Worm (Caenorhabditis elegans): ENCODE data around the gene T11F9.1.

T11F9.1 gene

ce11 chrV:11504853-11505397 lies 45.6 kb downstream of the T11F9.1 start, which contains the start of the genes C55A6.1 and C55A6.10 (continued):
- peak; percentile 86 for TF ChIP-seq nhr-71 (tag; optimal IDR thresholded peaks at IDR 0.05)
- peak; percentile 68 for TF ChIP-seq nhr-19 (GFP tag; conservative IDR thresholded peaks at IDR 0.05)
- peak; percentile 17 for TF ChIP-seq sox-4 (tag; optimal IDR thresholded peaks at IDR 0.05)
- peak; percentile 52 for TF ChIP-seq blmp-1 (tag; optimal IDR thresholded peaks at IDR 0.05)
- TF ChIP-seq fkh-10 (GFP tag; optimal IDR thresholded peaks at IDR 0.05), result peak; percentile 60
- peak; percentile 56 to 73 for TF ChIP-seq lsy-2 (tag; optimal IDR thresholded peaks at IDR 0.05)
- TF ChIP-seq unc-86 (tag; optimal IDR thresholded peaks at IDR 0.05), result peak; percentile 76
- TF ChIP-seq mep-1 (tag; optimal IDR thresholded peaks at IDR 0.05), result peak; percentile 74
- peak; percentile 60 to 69 for TF ChIP-seq efl-1 (optimal IDR thresholded peaks at IDR 0.05)
- peak; percentile 61 to 94 for TF ChIP-seq efl-1 (GFP tag; optimal IDR thresholded peaks at IDR 0.05 in 1 of 2)
- peak; percentile 17 for TF ChIP-seq snpc-4 (tag; optimal IDR thresholded peaks at IDR 0.05)
- peak; percentile 14 for TF ChIP-seq elt-2 (tag; optimal IDR thresholded peaks at IDR 0.05)
- peak; percentile 37 for TF ChIP-seq nhr-77 (tag; optimal IDR thresholded peaks at IDR 0.05)
- TF ChIP-seq lin-14 (GFP tag; optimal IDR thresholded peaks at IDR 0.05), result peak; percentile 76
- peak; percentile 79 for TF ChIP-seq nhr-90 (tag; optimal IDR thresholded peaks at IDR 0.05; ENCODE audit: poor library complexity)
- peak; percentile 84 for TF ChIP-seq nhr-85 (tag)
- peak; percentile 35 to 67 (median 50) for TF ChIP-seq dpl-1 (GFP tag; optimal IDR thresholded peaks at IDR 0.05)
- peak; percentile 59 for TF ChIP-seq isw-1 (GFP tag; IDR thresholded peaks at IDR 0.05)
- peak; percentile 62 for TF ChIP-seq C16A3.4 (tag; optimal IDR thresholded peaks at IDR 0.05)
- peak; percentile 93 for TF ChIP-seq F16B12.6 (tag; optimal IDR thresholded peaks at IDR 0.05)

ce11 chrV:11506347-11506746 lies 47.0 kb downstream of the T11F9.1 start:
- TF ChIP-seq grh-1 (GFP tag; IDR thresholded peaks at IDR 0.05) (no peak), C04F5.9 (tag; optimal IDR thresholded peaks at IDR 0.05) (no peak), irx-1 (tag; optimal IDR thresholded peaks at IDR 0.05) (no peak), unc-62 (GFP tag; optimal IDR thresholded peaks at IDR 0.05) (no peak), unc-130 (tag; optimal IDR thresholded peaks at IDR 0.05) (peak; percentile 27), jun-1 (tag; optimal IDR thresholded peaks at IDR 0.05) (no peak), snpc-4 (tag; optimal IDR thresholded peaks at IDR 0.05) (no peak), lin-39 (tag; optimal IDR thresholded peaks at IDR 0.05) (no peak), ets-5 (GFP tag; IDR thresholded peaks at IDR 0.05) (no peak), C16A3.4 (tag; optimal IDR thresholded peaks at IDR 0.05) (no peak), nhr-237 (tag; optimal IDR thresholded peaks at IDR 0.05) (no peak), egl-13 (tag; optimal IDR thresholded peaks at IDR 0.05) (no peak), lsy-2 (tag; optimal IDR thresholded peaks at IDR 0.05) (peak; percentile 30 to 56), dsc-1 (tag; optimal IDR thresholded peaks at IDR 0.05) (peak; percentile 98), nhr-11 (tag; optimal IDR thresholded peaks at IDR 0.05) (no peak), lin-14 (GFP tag; optimal IDR thresholded peaks at IDR 0.05) (peak; percentile 88), efl-1 (optimal IDR thresholded peaks at IDR 0.05) (peak in 1 of 2 experiments; percentile 18), efl-1 (GFP tag; optimal IDR thresholded peaks at IDR 0.05 in 1 of 2) (no peak), isw-1 (GFP tag; IDR thresholded peaks at IDR 0.05) (no peak), nhr-90 (tag; optimal IDR thresholded peaks at IDR 0.05; ENCODE audit: poor library complexity) (no peak), aha-1 (tag; optimal IDR thresholded peaks at IDR 0.05) (no peak), unc-98 (GFP tag; IDR thresholded peaks at IDR 0.05) (no peak), mep-1 (tag; optimal IDR thresholded peaks at IDR 0.05) (peak; percentile 43), mdl-1 (tag; optimal IDR thresholded peaks at IDR 0.05) (no peak), fkh-10 (GFP tag; optimal IDR thresholded peaks at IDR 0.05) (no peak), xbp-1 (tag; optimal IDR thresholded peaks at IDR 0.05) (no peak), Y116A8C.19 (tag; optimal IDR thresholded peaks at IDR 0.05; ENCODE audit: borderline replicate concordance) (no peak), snu-23 (GFP tag; optimal IDR thresholded peaks at IDR 0.05) (peak; percentile 40), zip-4 (GFP tag; optimal IDR thresholded peaks at IDR 0.05) (no peak), fos-1 (tag; optimal IDR thresholded peaks at IDR 0.05) (no peak), fkh-4 (tag; optimal IDR thresholded peaks at IDR 0.05; ENCODE audit: borderline replicate concordance) (peak; percentile 85), ceh-63 (GFP tag; optimal IDR thresholded peaks at IDR 0.05) (no peak), nhr-19 (GFP tag; conservative IDR thresholded peaks at IDR 0.05) (peak; percentile 48), rnt-1 (tag; optimal IDR thresholded peaks at IDR 0.05) (peak; percentile 61), pqm-1 (tag; optimal IDR thresholded peaks at IDR 0.05) (no peak), zag-1 (tag; optimal IDR thresholded peaks at IDR 0.05) (no peak), nhr-20 (tag; optimal IDR thresholded peaks at IDR 0.05) (peak; percentile 33), efl-3 (GFP tag; optimal IDR thresholded peaks at IDR 0.05) (no peak), nhr-85 (tag) (no peak), lir-3 (tag; optimal IDR thresholded peaks at IDR 0.05; ENCODE audit: poor library complexity) (no peak), F16B12.6 (tag; optimal IDR thresholded peaks at IDR 0.05) (no peak), fkh-8 (tag; optimal IDR thresholded peaks at IDR 0.05) (no peak)

Data from whole organism, L1 larva.